Fruit fly (Drosophila melanogaster): Measurements from ENCODE around the gene Ubc4.

DNA sequence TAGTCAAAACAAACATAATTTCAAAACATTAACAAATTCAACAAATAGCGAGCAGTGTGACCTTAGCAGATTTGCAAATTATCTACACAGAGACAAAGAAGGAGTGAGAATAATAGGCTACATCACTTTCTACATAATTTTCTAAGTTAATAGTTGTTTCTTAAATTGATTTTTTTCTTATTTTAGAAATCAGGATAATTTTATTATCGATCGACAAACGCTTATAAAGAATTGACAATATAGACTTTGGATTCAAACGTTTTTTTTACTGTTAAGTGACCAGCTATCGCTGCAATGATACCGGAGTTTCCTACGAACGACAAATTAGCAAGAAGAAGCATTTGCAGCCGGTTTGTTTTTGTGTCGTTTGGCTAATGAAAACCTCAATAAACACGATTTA lies 25.0 kb downstream of the Ubc4 start, which contains the start of the genes nbs and defl:
- TF ChIP-seq Crg-1 (GFP tag; optimal IDR thresholded peaks at IDR 0.05) (peak; percentile 63), Mnt (GFP tag; optimal IDR thresholded peaks at IDR 0.05) (peak; percentile 55), toe (GFP tag; optimal IDR thresholded peaks at IDR 0.05) (no peak), CG12768 (GFP tag; optimal IDR thresholded peaks at IDR 0.05) (peak; percentile 65), CG14711 (tag; optimal IDR thresholded peaks at IDR 0.05) (peak; percentile 40), cic (GFP tag; optimal IDR thresholded peaks at IDR 0.05) (no peak), kay (GFP tag; ENCODE audit: borderline replicate concordance) (no peak), Clk (GFP tag; optimal IDR thresholded peaks at IDR 0.05) (peak; percentile 11), CG7101 (tag; optimal IDR thresholded peaks at IDR 0.05) (peak; percentile 67), cnc (optimal IDR thresholded peaks at IDR 0.05) (no peak)

Measured in whole organism, adult.